Fruit fly (Drosophila melanogaster) whole organism, pupa: Measurements from ENCODE around the gene CG10802.

Source experiments
- CG14655 ChIP-seq: fragments of 200-800 bp; sonication (Bioruptor generic); optimal IDR thresholded peaks from 3 replicates; lab custom pipeline; 2017; ENCODE audit warnings: mild to moderate bottlenecking, missing biosample characterization, missing genetic modification reagents, missing genetic modification characterization
- CG34367 ChIP-seq: fragments of 200-800 bp; sonication (Bioruptor generic); optimal IDR thresholded peaks from 2 replicates; lab custom pipeline; 2018; ENCODE audit warnings: missing biosample characterization, mild to moderate bottlenecking, missing genetic modification characterization
- CG8159 ChIP-seq: fragments of 200-800 bp; sonication (Bioruptor generic); optimal IDR thresholded peaks from 3 replicates; lab custom pipeline; 2018; ENCODE audit warnings: missing biosample characterization, mild to moderate bottlenecking, missing genetic modification characterization, moderate library complexity
- D1 ChIP-seq: fragments of 200-800 bp; sonication (Bioruptor generic); optimal IDR thresholded peaks from 2 replicates; lab custom pipeline; 2018; ENCODE audit warnings: missing biosample characterization, mild to moderate bottlenecking, missing genetic modification characterization, moderate library complexity
- Pif1A ChIP-seq: fragments of 200-800 bp; sonication (Bioruptor generic); optimal IDR thresholded peaks from 3 replicates; lab custom pipeline; 2016; ENCODE audit warnings: missing biosample characterization, missing genetic modification characterization
- Pif1B ChIP-seq: fragments of 200-800 bp; sonication (Bioruptor generic); optimal IDR thresholded peaks from 3 replicates; lab custom pipeline; 2016; ENCODE audit warnings: missing biosample characterization, missing genetic modification characterization
- Snoo ChIP-seq: fragments of 200-800 bp; sonication (Bioruptor generic); optimal IDR thresholded peaks from 3 replicates; lab custom pipeline; 2017; ENCODE audit warnings: missing biosample characterization, mild to moderate bottlenecking, missing genetic modification characterization, inconsistent platforms

DNA sequence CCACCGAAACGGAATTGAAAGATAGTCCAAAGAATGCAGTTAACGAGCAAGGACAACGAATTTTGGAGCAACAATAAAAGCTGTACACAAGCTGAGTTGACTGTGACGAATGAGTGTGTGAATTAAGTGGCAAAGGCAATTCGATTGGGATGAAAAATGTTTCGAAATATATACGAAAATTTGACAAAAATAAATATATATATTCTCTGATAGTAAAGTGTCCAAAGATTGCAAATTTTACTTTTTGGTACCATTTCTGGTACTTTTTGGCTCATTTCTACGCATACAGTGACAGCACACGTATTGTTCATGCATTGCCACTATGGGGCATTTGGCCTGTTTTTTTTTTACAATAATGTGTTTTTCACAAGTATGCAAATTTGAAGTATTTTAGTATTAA, 18.8 kb upstream of the CG10802 start, which contains the start of gene CG16781:
- no peak for TF ChIP-seq D1 (tag; lab: Kevin White, UChicago)
- TF ChIP-seq CG8159 (tag; lab: Kevin White, UChicago) = no peak
- TF ChIP-seq Pif1A = no peak
- TF ChIP-seq CG34367 = no peak
- no peak for TF ChIP-seq Pif1B
- TF ChIP-seq CG14655 (GFP tag; lab: Kevin White, UChicago) = no peak
- TF ChIP-seq Snoo (tag; lab: Kevin White, UChicago) = no peak
